Worm (Caenorhabditis elegans): ENCODE measurements around the gene W06F12.2.

DNA sequence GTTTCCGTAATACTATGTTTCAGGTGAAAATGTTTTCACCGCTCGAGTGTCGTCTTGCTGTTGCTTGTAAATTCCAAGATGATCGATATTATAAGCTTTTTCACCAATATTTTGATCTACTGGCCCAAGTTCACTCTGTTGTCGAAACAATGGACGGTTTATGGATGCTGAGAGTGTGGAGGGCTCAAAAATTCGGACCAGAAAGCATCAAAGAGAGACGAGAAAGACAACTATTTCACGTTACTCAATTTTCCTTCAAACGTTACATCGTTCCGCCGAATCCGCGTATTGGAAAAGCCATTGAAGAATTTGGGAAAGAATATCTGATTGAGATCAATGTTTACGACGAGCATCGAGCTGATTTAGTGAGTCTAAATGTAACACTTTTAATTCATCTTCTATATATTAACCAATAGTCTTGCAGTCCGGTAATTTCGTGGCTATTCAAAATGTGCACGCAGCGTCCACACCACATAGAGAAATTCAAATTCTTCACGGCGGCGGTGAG lies 48.8 kb upstream of the W06F12.2 start, which contains the start of gene pot-3:
- TF ChIP-seq lin-54 (GFP tag; optimal IDR thresholded peaks at IDR 0.05) (no peak), attf-5 (GFP tag; optimal IDR thresholded peaks at IDR 0.05) (no peak), pha-4 (tag; optimal IDR thresholded peaks at IDR 0.05) (no peak), rcor-1 (GFP tag; IDR thresholded peaks at IDR 0.05) (no peak), B0261.1 (tag; optimal IDR thresholded peaks at IDR 0.05) (no peak), efl-1 (GFP tag; optimal IDR thresholded peaks at IDR 0.05) (no peak)
